Fruit fly (Drosophila melanogaster): ENCODE data around the gene CG32639.

- TF ChIP-seq h (optimal IDR thresholded peaks at IDR 0.05): no peak
- TF ChIP-seq ttk (optimal IDR thresholded peaks at IDR 0.05): no peak
- TF ChIP-seq insv (optimal IDR thresholded peaks at IDR 0.05): no peak
- no peak for TF ChIP-seq psq (optimal IDR thresholded peaks at IDR 0.05)
- TF ChIP-seq Sin3A (optimal IDR thresholded peaks at IDR 0.05): no peak
- no peak for TF ChIP-seq Myc (optimal IDR thresholded peaks at IDR 0.05)
Measured at dm6 chrX:13191783-13192182, 44.6 kb downstream of the CG32639 start, which contains the start of gene CG12723.
